Worm (Caenorhabditis elegans) whole organism, midembryonic: Measurements from ENCODE around the gene scp-1.

ENCODE experiments used
- cog-1 ChIP-seq: sonication (generic microtip); optimal IDR thresholded peaks from 2 replicates; lab custom pipeline; 2016; ENCODE audit warnings: missing genetic modification characterization, missing compliant biosample characterization
- med-1 ChIP-seq: sonication (generic microtip); optimal IDR thresholded peaks from 2 replicates; lab custom pipeline; 2017; ENCODE audit warnings: missing genetic modification characterization, mild to moderate bottlenecking, missing compliant biosample characterization, antibody characterized with exemption, missing genetic modification reagents; ENCODE audit not compliant: insufficient read depth

- no peak for TF ChIP-seq cog-1 (tag; lab: Kevin White, UChicago)
- no peak for TF ChIP-seq med-1 (GFP tag; lab: Kevin White, UChicago)
These were observed 8.3 kb upstream of the scp-1 start for ce11 chrII:9325555-9325954.
